Worm (Caenorhabditis elegans) whole organism, young adult: ENCODE measurements around the gene W06G6.17.

ENCODE experiments used
- B0261.1 ChIP-seq: sonication (generic microtip); optimal IDR thresholded peaks from 2 replicates; lab custom pipeline; 2016; ENCODE audit warnings: mild to moderate bottlenecking, missing genetic modification characterization, moderate library complexity, missing compliant biosample characterization
- C17E4.6 ChIP-seq: fragments of 200-800 bp; sonication (Bioruptor generic); IDR thresholded peaks from 2 replicates; pipeline ENCODE4 v1.3.6; 2022; ENCODE audit warnings: missing genetic modification reagents, missing genetic modification characterization, missing compliant biosample characterization
- D2030.7 ChIP-seq: fragments of 200-800 bp; sonication (Bioruptor generic); IDR thresholded peaks from 2 replicates; pipeline ENCODE4 v1.3.6; 2022; ENCODE audit warnings: missing genetic modification reagents, missing genetic modification characterization, missing compliant biosample characterization
- F37B4.10 ChIP-seq: fragments of 200-800 bp; sonication (Bioruptor generic); IDR thresholded peaks from 2 replicates; pipeline ENCODE4 v1.3.6; 2022; ENCODE audit warnings: missing genetic modification characterization, missing compliant biosample characterization
- F52B5.7 ChIP-seq: sonication (generic microtip); optimal IDR thresholded peaks from 2 replicates; lab custom pipeline; 2016; ENCODE audit warnings: mild to moderate bottlenecking, missing genetic modification characterization, missing compliant biosample characterization
- K11D2.4 ChIP-seq: fragments of 200-800 bp; sonication (Bioruptor generic); IDR thresholded peaks from 2 replicates; pipeline ENCODE4 v1.3.6; 2022; ENCODE audit warnings: missing genetic modification reagents, missing genetic modification characterization, missing compliant biosample characterization
- Y53G8AR.9 ChIP-seq: fragments of 200-800 bp; sonication (Bioruptor generic); conservative IDR thresholded peaks from 2 replicates; pipeline ENCODE4 v1.3.6; 2022; ENCODE audit warnings: missing genetic modification reagents, missing genetic modification characterization, missing compliant biosample characterization
- Y56A3A.18 ChIP-seq: fragments of 200-800 bp; sonication (Bioruptor generic); IDR thresholded peaks from 2 replicates; pipeline ENCODE4 v1.3.6; 2022; ENCODE audit warnings: missing genetic modification reagents, missing genetic modification characterization, missing compliant biosample characterization
- Y67H2A.10 ChIP-seq: fragments of 200-800 bp; sonication (Bioruptor generic); conservative IDR thresholded peaks from 2 replicates; pipeline ENCODE4 v1.3.6; 2022; ENCODE audit warnings: missing genetic modification reagents, missing genetic modification characterization, missing compliant biosample characterization
- Y95B8A.8 ChIP-seq: fragments of 200-800 bp; sonication (Bioruptor generic); IDR thresholded peaks from 2 replicates; pipeline ENCODE4 v1.3.6; 2022; ENCODE audit warnings: missing genetic modification reagents, missing genetic modification characterization, missing compliant biosample characterization
- aptf-3 ChIP-seq: fragments of 200-800 bp; sonication (Bioruptor generic); IDR thresholded peaks from 2 replicates; pipeline ENCODE4 v1.3.6; 2022; ENCODE audit warnings: missing genetic modification characterization, missing compliant biosample characterization
- atf-7 ChIP-seq: sonication (generic microtip); optimal IDR thresholded peaks from 2 replicates; lab custom pipeline; 2017; ENCODE audit warnings: mild to moderate bottlenecking, missing genetic modification characterization, missing compliant biosample characterization
- attf-6 ChIP-seq: fragments of 200-800 bp; sonication (Bioruptor generic); IDR thresholded peaks from 2 replicates; pipeline ENCODE4 v1.3.6; 2022; ENCODE audit warnings: missing genetic modification reagents, missing genetic modification characterization, missing compliant biosample characterization
- bed-1 ChIP-seq: fragments of 200-800 bp; sonication (Bioruptor generic); IDR thresholded peaks from 2 replicates; pipeline ENCODE4 v1.3.6; 2022; ENCODE audit warnings: missing genetic modification reagents, missing genetic modification characterization, missing compliant biosample characterization
- ceh-27 ChIP-seq: fragments of 200-800 bp; sonication (Bioruptor generic); optimal IDR thresholded peaks from 2 replicates; lab custom pipeline; 2018; ENCODE audit warnings: mild to moderate bottlenecking, missing genetic modification characterization, moderate library complexity, missing compliant biosample characterization
- chd-7 ChIP-seq: sonication (generic microtip); optimal IDR thresholded peaks from 2 replicates; lab custom pipeline; 2016; ENCODE audit warnings: mild to moderate bottlenecking, missing genetic modification characterization, moderate library complexity, missing compliant biosample characterization
- die-1 ChIP-seq: sonication (generic microtip); optimal IDR thresholded peaks from 2 replicates; lab custom pipeline; 2016; ENCODE audit warnings: missing genotype, mild to moderate bottlenecking, missing genetic modification characterization, missing compliant biosample characterization
- dox-1 ChIP-seq: fragments of 200-800 bp; sonication (Bioruptor generic); IDR thresholded peaks from 2 replicates; pipeline ENCODE4 v1.3.6; 2022; ENCODE audit warnings: missing genetic modification reagents, missing genetic modification characterization, missing compliant biosample characterization
- egl-18 ChIP-seq: fragments of 200-800 bp; sonication (Bioruptor generic); IDR thresholded peaks from 2 replicates; pipeline ENCODE4 v1.3.6; 2022; ENCODE audit warnings: missing genetic modification reagents, missing genetic modification characterization, missing compliant biosample characterization
- fkh-3 ChIP-seq: sonication (generic microtip); optimal IDR thresholded peaks from 2 replicates; lab custom pipeline; 2016; ENCODE audit warnings: mild to moderate bottlenecking, missing genetic modification characterization, missing compliant biosample characterization
- gei-17 ChIP-seq: fragments of 200-800 bp; sonication (Bioruptor generic); optimal IDR thresholded peaks from 2 replicates; lab custom pipeline; 2018; ENCODE audit warnings: mild to moderate bottlenecking, missing genetic modification characterization, missing compliant biosample characterization
- him-1 ChIP-seq: sonication (generic microtip); optimal IDR thresholded peaks from 2 replicates; lab custom pipeline; 2016; ENCODE audit warnings: missing genotype, missing genetic modification reagents, missing genetic modification characterization, missing compliant biosample characterization
- hsf-1 ChIP-seq: fragments of 200-800 bp; sonication (Bioruptor generic); IDR thresholded peaks from 2 replicates; pipeline ENCODE4 v1.3.6; 2022; ENCODE audit warnings: missing genetic modification reagents, missing genetic modification characterization, missing compliant biosample characterization
- lag-1 ChIP-seq: fragments of 200-800 bp; sonication (Bioruptor generic); IDR thresholded peaks from 2 replicates; pipeline ENCODE4 v1.3.6; 2022; ENCODE audit warnings: missing genetic modification reagents, missing genetic modification characterization, missing compliant biosample characterization
- lin-26 ChIP-seq: fragments of 200-800 bp; sonication (Bioruptor generic); IDR thresholded peaks from 2 replicates; pipeline ENCODE4 v1.3.6; 2022; ENCODE audit warnings: missing genetic modification reagents, missing genetic modification characterization, missing compliant biosample characterization
- lin-35 ChIP-seq, 3 experiments: fragments of 150-350 bp in 2 of 3; sonication (generic microtip) in 1 of 3; optimal IDR thresholded peaks; 2 replicates each; lab custom pipeline; 2014 to 2018; ENCODE audit warnings: missing biosample characterization in 3 of 3, missing genetic modification characterization in 3 of 3, missing genetic modification reagents in 3 of 3
- lir-1 ChIP-seq: fragments of 200-800 bp; sonication (Bioruptor generic); conservative IDR thresholded peaks from 2 replicates; pipeline ENCODE4 v1.3.6; 2022; ENCODE audit warnings: missing genetic modification reagents, missing genetic modification characterization, missing compliant biosample characterization
- madf-8 ChIP-seq: fragments of 200-800 bp; sonication (Bioruptor generic); conservative IDR thresholded peaks from 2 replicates; pipeline ENCODE4 v1.3.6; 2022; ENCODE audit warnings: missing genetic modification reagents, missing genetic modification characterization, missing compliant biosample characterization
- mcd-1 ChIP-seq: fragments of 200-800 bp; sonication (Bioruptor generic); IDR thresholded peaks from 2 replicates; pipeline ENCODE4 v1.3.6; 2022; ENCODE audit warnings: missing genetic modification reagents, missing genetic modification characterization, missing compliant biosample characterization
- mel-28 ChIP-seq: sonication (generic microtip); optimal IDR thresholded peaks from 2 replicates; lab custom pipeline; 2016; ENCODE audit warnings: borderline replicate concordance, mild to moderate bottlenecking, missing genetic modification characterization, missing compliant biosample characterization
- mes-4 ChIP-seq: sonication (generic microtip); optimal IDR thresholded peaks from 2 replicates; lab custom pipeline; 2016; ENCODE audit warnings: missing genotype, missing genetic modification characterization, missing compliant biosample characterization
- mxl-1 ChIP-seq: sonication (generic microtip); optimal IDR thresholded peaks from 2 replicates; lab custom pipeline; 2016; ENCODE audit warnings: missing genetic modification characterization, missing compliant biosample characterization
- nfya-2 ChIP-seq: fragments of 200-800 bp; sonication (Bioruptor generic); IDR thresholded peaks from 2 replicates; pipeline ENCODE4 v1.3.6; 2022; ENCODE audit warnings: missing genetic modification reagents, missing genetic modification characterization, missing compliant biosample characterization
- nfyb-1 ChIP-seq: fragments of 200-800 bp; sonication (Bioruptor generic); IDR thresholded peaks from 2 replicates; pipeline ENCODE4 v1.3.6; 2022; ENCODE audit warnings: missing genetic modification reagents, missing genetic modification characterization, missing compliant biosample characterization
- nhr-179 ChIP-seq: sonication (generic microtip); optimal IDR thresholded peaks from 2 replicates; lab custom pipeline; 2016; ENCODE audit warnings: mild to moderate bottlenecking, missing genetic modification characterization, missing compliant biosample characterization
- rpc-1 ChIP-seq, 2 experiments: fragments of 150-350 bp in 1 of 2; sonication (generic microtip) in 1 of 2; optimal IDR thresholded peaks; 2 replicates each; lab custom pipeline; 2014 to 2018; ENCODE audit warnings: missing biosample characterization in 1 of 2, missing genetic modification characterization in 1 of 2, missing genetic modification reagents in 1 of 2, missing genotype in 1 of 2
- snpc-1.1 ChIP-seq: sonication (generic microtip); optimal IDR thresholded peaks from 2 replicates; lab custom pipeline; 2017; ENCODE audit warnings: missing genetic modification characterization, mild to moderate bottlenecking, missing compliant biosample characterization, antibody characterized with exemption, moderate library complexity, missing genotype, missing genetic modification reagents; ENCODE audit not compliant: insufficient read depth
- snpc-1.3 ChIP-seq: sonication (generic microtip); optimal IDR thresholded peaks from 2 replicates; lab custom pipeline; 2017; ENCODE audit warnings: missing genetic modification characterization, mild to moderate bottlenecking, missing compliant biosample characterization, antibody characterized with exemption, moderate library complexity, missing genotype, missing genetic modification reagents; ENCODE audit not compliant: insufficient read depth
- snpc-3.4 ChIP-seq: sonication (generic microtip); optimal IDR thresholded peaks from 2 replicates; lab custom pipeline; 2017; ENCODE audit warnings: missing genetic modification characterization, mild to moderate bottlenecking, missing compliant biosample characterization, antibody characterized with exemption, moderate library complexity, missing genotype, missing genetic modification reagents
- snpc-4 ChIP-seq, 5 experiments: fragments of 150-350 bp in 1 of 5; sonication (generic microtip) in 4 of 5; optimal IDR thresholded peaks; 2 replicates each; lab custom pipeline; 2014 to 2018; ENCODE audit warnings: missing genetic modification characterization in 5 of 5, missing biosample characterization in 3 of 5, antibody characterized with exemption in 2 of 5, mild to moderate bottlenecking in 2 of 5, missing compliant biosample characterization in 2 of 5, missing genotype in 2 of 5, moderate library complexity in 2 of 5, missing genetic modification reagents in 1 of 5
- tbp1 ChIP-seq: fragments of 200-800 bp; sonication (Bioruptor generic); optimal IDR thresholded peaks from 2 replicates; lab custom pipeline; 2018; ENCODE audit warnings: mild to moderate bottlenecking, missing genetic modification characterization, missing compliant biosample characterization
- tbx-9 ChIP-seq: sonication (generic microtip); optimal IDR thresholded peaks from 2 replicates; lab custom pipeline; 2016; ENCODE audit warnings: borderline replicate concordance, missing genetic modification characterization, inconsistent platforms, missing compliant biosample characterization
- unc-130 ChIP-seq: sonication (generic microtip); optimal IDR thresholded peaks from 2 replicates; lab custom pipeline; 2016; ENCODE audit warnings: missing genetic modification reagents, missing genetic modification characterization, missing compliant biosample characterization
- zfh-2 ChIP-seq: fragments of 200-800 bp; sonication (Bioruptor generic); conservative IDR thresholded peaks from 2 replicates; pipeline ENCODE4 v1.3.6; 2022; ENCODE audit warnings: missing genetic modification reagents, missing genetic modification characterization, missing compliant biosample characterization
- zim-3 ChIP-seq: sonication (generic microtip); optimal IDR thresholded peaks from 2 replicates; lab custom pipeline; 2017; ENCODE audit warnings: mild to moderate bottlenecking, missing genetic modification characterization, moderate library complexity, missing compliant biosample characterization
- ztf-18 ChIP-seq: sonication (generic microtip); optimal IDR thresholded peaks from 2 replicates; lab custom pipeline; 2016; ENCODE audit warnings: missing genotype, mild to moderate bottlenecking, missing genetic modification characterization, missing compliant biosample characterization

W06G6.17 gene

ce11 chrV:16645201-16645940, at the start of gene W06G6.17:
TSS of gene W06G6.17 (minus strand) at chrV:16645251.
- no peak for TF ChIP-seq Y53G8AR.9
- no peak for TF ChIP-seq madf-8 (GFP tag; lab: Robert Waterston, UW)
- TF ChIP-seq him-1 (tag; lab: Kevin White, UChicago): peak; percentile 56
- TF ChIP-seq C17E4.6 (GFP tag; lab: Robert Waterston, UW): no peak
- peak; percentile 56 for TF ChIP-seq die-1 (tag; lab: Kevin White, UChicago)
- no peak for TF ChIP-seq chd-7 (tag; lab: Kevin White, UChicago)
- no peak for TF ChIP-seq F37B4.10 (GFP tag; lab: Robert Waterston, UW)
- TF ChIP-seq mxl-1 (tag; lab: Kevin White, UChicago): no peak
- peak; percentile 63 for TF ChIP-seq rpc-1 (optimal IDR thresholded peaks at IDR 0.05; lab: Kevin White, UChicago)
- peak; percentile 78 for TF ChIP-seq rpc-1 (tag; optimal IDR thresholded peaks at IDR 0.05; lab: Kevin White, UChicago)
- no peak for TF ChIP-seq lag-1 (GFP tag; lab: Robert Waterston, UW)
- no peak for TF ChIP-seq snpc-1.3 (tag; lab: Kevin White, UChicago)
- TF ChIP-seq tbp1 (GFP tag; lab: Kevin White, UChicago): peak; percentile 86
- no peak for TF ChIP-seq mcd-1 (GFP tag; lab: Robert Waterston, UW)
- TF ChIP-seq D2030.7 (GFP tag; lab: Robert Waterston, UW): no peak
- peak; percentile 15 for TF ChIP-seq snpc-4 (GFP tag; optimal IDR thresholded peaks at IDR 0.05; lab: Kevin White, UChicago)
- TF ChIP-seq snpc-4 (tag; optimal IDR thresholded peaks at IDR 0.05; lab: Kevin White, UChicago): peak in 3 of 4 experiments; percentile 42 to 86 (median 79)
- no peak for TF ChIP-seq snpc-3.4 (tag; lab: Kevin White, UChicago)
- no peak for TF ChIP-seq lin-35 (GFP tag; optimal IDR thresholded peaks at IDR 0.05; lab: Kevin White, UChicago)
- no peak for TF ChIP-seq nhr-179 (tag; lab: Kevin White, UChicago)
- no peak for TF ChIP-seq zim-3 (tag; lab: Kevin White, UChicago)
- TF ChIP-seq lir-1 (GFP tag; lab: Robert Waterston, UW): no peak
- TF ChIP-seq snpc-1.1 (tag; lab: Kevin White, UChicago): peak; percentile 56
- no peak for TF ChIP-seq Y67H2A.10 (GFP tag; lab: Robert Waterston, UW)
- peak; percentile 72; the same call in 1 of the 2 replicates for TF ChIP-seq attf-6
- TF ChIP-seq mel-28: no peak
- TF ChIP-seq tbx-9: no peak
- peak; percentile 20 for TF ChIP-seq ztf-18
- no peak for TF ChIP-seq atf-7
- no peak for TF ChIP-seq F52B5.7 (tag; lab: Kevin White, UChicago)
- peak; percentile 64 for TF ChIP-seq B0261.1
- no peak for TF ChIP-seq fkh-3 (tag; lab: Kevin White, UChicago)
- TF ChIP-seq Y95B8A.8 (GFP tag; lab: Robert Waterston, UW): no peak
- TF ChIP-seq gei-17 (GFP tag; lab: Kevin White, UChicago): no peak
- TF ChIP-seq K11D2.4 (GFP tag; lab: Robert Waterston, UW): no peak
- TF ChIP-seq lin-26 (GFP tag; lab: Robert Waterston, UW): peak; percentile 62; the same call in 1 of the 2 replicates
- no peak for TF ChIP-seq ceh-27 (GFP tag; lab: Kevin White, UChicago)
- TF ChIP-seq egl-18 (GFP tag; lab: Robert Waterston, UW): no peak
- no peak for TF ChIP-seq Y56A3A.18 (GFP tag; lab: Robert Waterston, UW)
- TF ChIP-seq zfh-2: no peak
- no peak for TF ChIP-seq aptf-3 (GFP tag; lab: Robert Waterston, UW)
- TF ChIP-seq mes-4 (tag; lab: Kevin White, UChicago): no peak
- TF ChIP-seq nfya-2: no peak
- no peak for TF ChIP-seq unc-130
- no peak for TF ChIP-seq hsf-1 (GFP tag; lab: Robert Waterston, UW)
- TF ChIP-seq nfyb-1 (GFP tag; lab: Robert Waterston, UW): peak; percentile 69; the same call in 1 of the 2 replicates
- no peak for TF ChIP-seq bed-1
- TF ChIP-seq dox-1: no peak
